Fruit fly (Drosophila melanogaster): Measurements from ENCODE around the gene CG43095.

CG43095 gene

dm6 chr3R:22745432-22745831 lies 26.1 kb downstream of the CG43095 start, which contains the start of the genes vret and HP1c:
Gene vret (minus strand): TSS chr3R:22745581.
Gene HP1c (plus strand): TSS chr3R:22745620.
- TF ChIP-seq noc (tag; optimal IDR thresholded peaks at IDR 0.05) = no peak

DNA sequence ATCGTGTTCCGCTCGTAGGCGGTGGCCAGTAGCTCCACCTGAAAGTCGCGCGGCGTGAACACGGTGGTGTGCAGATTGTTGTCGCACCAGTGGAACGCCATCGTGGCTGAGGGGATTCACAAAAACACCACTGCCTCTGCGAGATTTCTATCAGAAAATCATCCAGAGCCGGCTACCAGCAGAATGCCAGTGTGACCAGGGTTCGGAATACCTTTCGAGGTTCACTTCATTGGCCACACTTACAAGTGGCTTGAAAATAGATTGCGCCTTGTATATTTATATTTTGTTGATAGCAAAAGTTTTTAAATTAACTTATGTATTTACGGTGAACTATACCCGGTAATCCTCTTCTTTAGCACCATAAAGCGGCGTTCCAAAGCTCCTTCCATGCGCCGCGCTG lies 30.6 kb downstream of the CG43095 start, which contains the start of the genes Dcr-1 and CG6985:
Dcr-1 (minus strand) TSS at position 162 of the 400 bp plus-strand sequence.
CG6985 (plus strand) TSS at position 221 of the 400 bp plus-strand sequence.
- no peak for TF ChIP-seq noc (tag; optimal IDR thresholded peaks at IDR 0.05)

- no peak for TF ChIP-seq noc (tag; optimal IDR thresholded peaks at IDR 0.05)
These were observed 37.8 kb downstream of the CG43095 start, which contains the start of gene Takl2 for dm6 chr3R:22733751-22734150. Gene Takl2 (minus strand): TSS chr3R:22733851.

- no peak for TF ChIP-seq noc (tag; optimal IDR thresholded peaks at IDR 0.05)
These were observed 38.6 kb downstream of the CG43095 start for dm6 chr3R:22732995-22733394.

- TF ChIP-seq noc (tag; optimal IDR thresholded peaks at IDR 0.05) = no peak
These were observed 43.7 kb downstream of the CG43095 start for dm6 chr3R:22727857-22728256.

dm6 chr3R:22727456-22727833 lies 44.1 kb downstream of the CG43095 start:
- TF ChIP-seq noc (tag; optimal IDR thresholded peaks at IDR 0.05) = no peak

DNA sequence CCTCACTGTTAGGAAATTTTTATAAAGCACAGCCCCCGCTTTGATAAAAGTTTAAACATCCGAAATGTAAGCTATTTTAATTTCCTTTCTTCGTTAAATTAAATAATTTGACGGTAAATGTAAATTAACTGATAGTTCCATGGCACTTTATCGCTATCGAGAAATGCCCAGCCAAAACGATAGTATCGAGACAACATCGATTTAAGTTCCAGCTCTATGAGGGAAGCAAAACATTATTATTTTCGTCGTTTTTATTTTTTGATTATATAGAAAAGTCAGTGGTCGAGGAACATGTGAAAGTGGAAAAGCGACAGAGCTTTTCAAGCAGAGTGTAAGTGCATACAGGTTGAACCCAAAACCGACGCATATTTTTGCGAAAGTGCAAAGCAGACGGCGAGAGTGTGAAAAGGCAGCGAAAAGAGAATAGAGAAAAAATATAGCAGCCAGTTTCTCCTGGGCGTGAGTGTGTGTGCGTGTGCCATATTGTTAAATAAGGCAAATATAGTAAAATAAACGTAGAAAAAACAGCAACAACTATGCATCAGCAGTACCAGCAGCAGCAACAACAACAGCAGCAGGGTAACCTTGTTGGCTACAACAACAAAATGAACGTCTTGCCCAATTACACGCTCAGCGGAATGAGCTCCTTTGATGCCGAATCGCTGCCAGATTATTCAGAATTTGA lies 44.7 kb downstream of the CG43095 start, which contains the start of gene CG45049:
CG45049 (plus strand) TSS at position 197 of the 685 bp plus-strand sequence.
- no peak for TF ChIP-seq noc (tag; optimal IDR thresholded peaks at IDR 0.05)

DNA sequence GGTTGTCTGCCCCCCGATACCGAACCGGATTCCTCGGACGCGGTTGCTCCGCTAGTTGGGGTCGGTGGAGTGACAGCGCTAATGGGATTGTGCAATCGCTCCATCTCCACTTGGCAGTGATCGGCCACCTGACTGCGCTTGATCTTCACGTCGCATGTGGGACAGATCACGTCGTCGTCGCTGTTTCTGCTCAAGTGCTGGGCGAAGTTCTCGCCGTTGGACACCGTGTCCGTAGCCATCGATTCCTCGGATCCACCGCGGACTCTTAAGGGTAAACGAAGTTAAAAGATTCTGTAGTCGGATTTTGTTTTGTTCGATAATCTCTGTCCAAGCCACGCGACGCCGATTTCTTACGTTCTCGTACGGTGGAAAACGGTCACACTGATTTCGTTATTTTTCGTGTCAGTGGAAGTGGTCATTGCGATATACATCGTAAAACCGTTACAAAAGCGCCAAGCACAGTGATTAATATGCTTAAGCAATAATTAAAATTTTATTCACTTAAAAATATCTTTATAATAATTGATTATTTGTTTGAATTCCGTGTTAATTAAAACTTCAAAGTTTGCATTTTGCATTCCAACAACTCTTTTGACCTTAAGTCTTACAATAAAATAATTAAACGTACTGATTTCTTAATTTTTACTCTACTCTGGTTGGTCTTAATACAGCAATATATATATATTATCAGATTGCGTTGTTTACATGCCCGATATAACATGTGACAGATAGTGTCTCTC lies 45.4 kb downstream of the CG43095 start, which contains the start of gene RNF220:
RNF220 (minus strand) TSS at position 384 of the 740 bp plus-strand sequence.
- TF ChIP-seq noc (tag; optimal IDR thresholded peaks at IDR 0.05) = no peak

- TF ChIP-seq noc (tag; optimal IDR thresholded peaks at IDR 0.05) = peak; percentile 58
These were observed 47.2 kb downstream of the CG43095 start, which contains the start of gene Irp-1A for dm6 chr3R:22724149-22724973. Gene Irp-1A (minus strand): TSS chr3R:22724587.
